Worm (Caenorhabditis elegans): ENCODE data around the gene C15F1.5.

The C15F1.5 gene

DNA sequence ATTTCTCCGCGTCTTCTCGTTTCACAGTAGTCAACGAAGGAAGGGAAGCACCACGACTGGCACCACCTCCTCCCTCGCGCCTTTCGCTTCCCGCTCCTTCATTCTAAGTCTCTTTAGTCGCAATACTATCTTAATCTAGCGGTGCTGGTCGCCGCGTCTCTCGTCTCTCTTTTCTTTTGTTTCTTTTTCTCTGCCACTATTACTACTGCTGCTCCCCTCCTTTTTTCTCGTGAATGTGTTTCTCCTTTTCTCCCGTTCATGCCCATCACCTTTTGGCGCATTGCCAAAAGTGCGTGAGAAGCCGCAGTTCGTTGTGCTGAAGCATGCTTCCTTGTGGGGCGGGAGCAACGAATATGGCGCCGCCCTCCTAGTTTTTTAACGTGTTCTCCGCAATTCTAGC is 43.9 kb downstream of the C15F1.5 start (continued):
- TF ChIP-seq sea-2 (GFP tag; IDR thresholded peaks at IDR 0.05): no peak
- TF ChIP-seq aptf-2 (GFP tag; conservative IDR thresholded peaks at IDR 0.05): no peak
- TF ChIP-seq sdz-38 (tag; optimal IDR thresholded peaks at IDR 0.05): no peak
- TF ChIP-seq B0019.2 (GFP tag; conservative IDR thresholded peaks at IDR 0.05): no peak
- TF ChIP-seq somi-1 (GFP tag; optimal IDR thresholded peaks at IDR 0.05): no peak
- no peak for TF ChIP-seq ccch-3 (GFP tag; optimal IDR thresholded peaks at IDR 0.05)
- TF ChIP-seq F49E8.2 (tag; optimal IDR thresholded peaks at IDR 0.05; ENCODE audit: insufficient read depth): no peak
- TF ChIP-seq F39B2.1 (GFP tag; IDR thresholded peaks at IDR 0.05): no peak
- peak; percentile 68; the same call in 1 of the 2 replicates for TF ChIP-seq dox-1 (GFP tag; IDR thresholded peaks at IDR 0.05)
- no peak; the same call in 1 of the 2 replicates for TF ChIP-seq attf-3 (GFP tag; conservative IDR thresholded peaks at IDR 0.05)
- no peak for TF ChIP-seq T07F8.4 (tag; optimal IDR thresholded peaks at IDR 0.05)
- TF ChIP-seq Y67H2A.10 (GFP tag; conservative IDR thresholded peaks at IDR 0.05): no peak
- no peak for TF ChIP-seq lag-1 (GFP tag; IDR thresholded peaks at IDR 0.05)
- TF ChIP-seq hrde-1 (tag; optimal IDR thresholded peaks at IDR 0.05; ENCODE audit: borderline replicate concordance): no peak
- no peak for TF ChIP-seq rec-8 (tag; optimal IDR thresholded peaks at IDR 0.05)
- peak; percentile 74 for TF ChIP-seq lin-40 (tag; optimal IDR thresholded peaks at IDR 0.05)
- TF ChIP-seq F33H1.4 (GFP tag; IDR thresholded peaks at IDR 0.05): no peak
- TF ChIP-seq ztf-6 (GFP tag; IDR thresholded peaks at IDR 0.05): no peak
- no peak for TF ChIP-seq cebp-1 (GFP tag; IDR thresholded peaks at IDR 0.05)
- peak; percentile 76 for TF ChIP-seq cebp-1 (tag; optimal IDR thresholded peaks at IDR 0.05)
- TF ChIP-seq nhr-179 (tag; optimal IDR thresholded peaks at IDR 0.05): no peak
- TF ChIP-seq let-526 (GFP tag; IDR thresholded peaks at IDR 0.05): no peak
- TF ChIP-seq snpc-1.3 (tag; optimal IDR thresholded peaks at IDR 0.05; ENCODE audit: insufficient read depth): no peak
- TF ChIP-seq repo-1 (tag; optimal IDR thresholded peaks at IDR 0.05): no peak
- no peak for TF ChIP-seq B0336.3 (GFP tag; IDR thresholded peaks at IDR 0.05)
- no peak for TF ChIP-seq nfya-2 (GFP tag; IDR thresholded peaks at IDR 0.05)
- TF ChIP-seq unc-130 (GFP tag; optimal IDR thresholded peaks at IDR 0.05): no peak
- TF ChIP-seq mes-4 (tag; optimal IDR thresholded peaks at IDR 0.05): no peak
- no peak for TF ChIP-seq lsl-1 (GFP tag; optimal IDR thresholded peaks at IDR 0.05)
- TF ChIP-seq ztf-3 (GFP tag; optimal IDR thresholded peaks at IDR 0.05): no peak
- TF ChIP-seq pbrm-1 (GFP tag; IDR thresholded peaks at IDR 0.05): peak; percentile 39; the same call in 1 of the 2 replicates
- TF ChIP-seq pha-4 (tag; optimal IDR thresholded peaks at IDR 0.05): peak; percentile 21
- TF ChIP-seq hmg-1.2 (GFP tag; IDR thresholded peaks at IDR 0.05): peak; percentile 89
- TF ChIP-seq K12H6.12 (tag; optimal IDR thresholded peaks at IDR 0.05): peak; percentile 66
- no peak for TF ChIP-seq nhr-27 (tag; optimal IDR thresholded peaks at IDR 0.05)
- peak; percentile 76 for TF ChIP-seq egrh-3 (GFP tag; IDR thresholded peaks at IDR 0.05)
- no peak for TF ChIP-seq ztf-25 (GFP tag; IDR thresholded peaks at IDR 0.05)
- TF ChIP-seq lin-26 (GFP tag; IDR thresholded peaks at IDR 0.05): no peak
- TF ChIP-seq nhr-90 (tag; optimal IDR thresholded peaks at IDR 0.05): peak; percentile 29
- no peak for TF ChIP-seq ztf-28 (GFP tag; IDR thresholded peaks at IDR 0.05)
- TF ChIP-seq sptf-2 (GFP tag; optimal IDR thresholded peaks at IDR 0.05): no peak
- TF ChIP-seq gei-17 (GFP tag; optimal IDR thresholded peaks at IDR 0.05): peak; percentile 8
- no peak for TF ChIP-seq ceh-79 (tag; optimal IDR thresholded peaks at IDR 0.05)
- no peak for TF ChIP-seq B0035.1 (tag; optimal IDR thresholded peaks at IDR 0.05)
- TF ChIP-seq C06A6.2 (GFP tag; conservative IDR thresholded peaks at IDR 0.05): no peak
- TF ChIP-seq ztf-22 (GFP tag; optimal IDR thresholded peaks at IDR 0.05): peak; percentile 32
- TF ChIP-seq chd-7 (tag; optimal IDR thresholded peaks at IDR 0.05): no peak
- no peak for TF ChIP-seq die-1 (tag; optimal IDR thresholded peaks at IDR 0.05)
- 0 out of 2 replicates have a peak, but pooled peaks have one; percentile 30 for TF ChIP-seq rcor-1 (GFP tag; IDR thresholded peaks at IDR 0.05)
